Worm (Caenorhabditis elegans) whole organism, L3 larva: ENCODE results near the gene arl-6.

Experiments
- R02D3.7 ChIP-seq: fragments of 150-350 bp; optimal IDR thresholded peaks from 2 replicates; lab custom pipeline; 2014; ENCODE audit warnings: missing biosample characterization, missing genetic modification characterization
- ZK546.5 ChIP-seq: sonication (generic microtip); optimal IDR thresholded peaks from 2 replicates; lab custom pipeline; 2017; ENCODE audit warnings: missing biosample characterization, missing genetic modification characterization
- ceh-16 ChIP-seq: sonication (generic microtip); optimal IDR thresholded peaks from 2 replicates; lab custom pipeline; 2017; ENCODE audit warnings: missing biosample characterization, missing genetic modification characterization
- ceh-82 ChIP-seq: fragments of 150-350 bp; optimal IDR thresholded peaks from 2 replicates; lab custom pipeline; 2014; ENCODE audit warnings: missing biosample characterization, missing genetic modification characterization
- ceh-9 ChIP-seq: sonication (generic microtip); optimal IDR thresholded peaks from 2 replicates; lab custom pipeline; 2018; ENCODE audit warnings: missing biosample characterization, missing genetic modification characterization
- daf-12 ChIP-seq: fragments of 150-350 bp; optimal IDR thresholded peaks from 2 replicates; lab custom pipeline; 2014; ENCODE audit warnings: missing biosample characterization, missing genetic modification reagents, missing genetic modification characterization
- egl-27 ChIP-seq: sonication (generic microtip); optimal IDR thresholded peaks from 4 replicates; lab custom pipeline; 2017; ENCODE audit warnings: missing biosample characterization, missing genetic modification reagents, missing genetic modification characterization
- egl-5 ChIP-seq: fragments of 150-350 bp; optimal IDR thresholded peaks from 2 replicates; lab custom pipeline; 2017; ENCODE audit warnings: missing biosample characterization, missing genetic modification reagents, missing genetic modification characterization, inconsistent platforms
- elt-1 ChIP-seq: fragments of 150-350 bp; optimal IDR thresholded peaks from 2 replicates; lab custom pipeline; 2014; ENCODE audit warnings: missing biosample characterization, missing genetic modification characterization
- elt-2 ChIP-seq: sonication (generic microtip); optimal IDR thresholded peaks from 2 replicates; lab custom pipeline; 2016; ENCODE audit warnings: missing genetic modification reagents, mild to moderate bottlenecking, missing genetic modification characterization, missing compliant biosample characterization
- fkh-10 ChIP-seq: sonication (generic microtip); optimal IDR thresholded peaks from 2 replicates; lab custom pipeline; 2017; ENCODE audit warnings: missing biosample characterization, missing genetic modification reagents, missing genetic modification characterization
- fkh-2 ChIP-seq: fragments of 150-350 bp; optimal IDR thresholded peaks from 2 replicates; lab custom pipeline; 2014; ENCODE audit warnings: missing biosample characterization, missing genetic modification reagents, missing genetic modification characterization
- fos-1 ChIP-seq: fragments of 150-350 bp; optimal IDR thresholded peaks from 2 replicates; lab custom pipeline; 2014; ENCODE audit warnings: missing biosample characterization, missing genetic modification characterization
- hmg-11 ChIP-seq: sonication (generic microtip); optimal IDR thresholded peaks from 2 replicates; lab custom pipeline; 2016; ENCODE audit warnings: missing genetic modification characterization, missing compliant biosample characterization
- jun-1 ChIP-seq: fragments of 150-350 bp; optimal IDR thresholded peaks from 2 replicates; lab custom pipeline; 2014; ENCODE audit warnings: missing biosample characterization, missing genetic modification reagents, missing genetic modification characterization
- lin-15B ChIP-seq: fragments of 150-350 bp; optimal IDR thresholded peaks from 2 replicates; lab custom pipeline; 2014; ENCODE audit warnings: missing biosample characterization, missing genetic modification characterization
- lin-39 ChIP-seq: fragments of 150-350 bp; optimal IDR thresholded peaks from 2 replicates; lab custom pipeline; 2018; ENCODE audit warnings: missing biosample characterization, missing genetic modification reagents, missing genetic modification characterization
- lsy-12 ChIP-seq: sonication (generic microtip); optimal IDR thresholded peaks from 2 replicates; lab custom pipeline; 2016; ENCODE audit warnings: mild to moderate bottlenecking, missing genetic modification characterization, missing compliant biosample characterization
- mdl-1 ChIP-seq: fragments of 150-350 bp; optimal IDR thresholded peaks from 2 replicates; lab custom pipeline; 2014; ENCODE audit warnings: missing biosample characterization, missing genetic modification characterization
- mml-1 ChIP-seq: fragments of 150-350 bp; sonication (generic microtip); optimal IDR thresholded peaks from 3 replicates; lab custom pipeline; 2014; ENCODE audit warnings: missing biosample characterization, missing genetic modification characterization
- nfya-1 ChIP-seq: sonication (generic microtip); optimal IDR thresholded peaks from 2 replicates; lab custom pipeline; 2017; ENCODE audit warnings: missing genetic modification characterization, mild to moderate bottlenecking, missing compliant biosample characterization, antibody characterized with exemption, moderate library complexity; ENCODE audit not compliant: insufficient read depth
- nhr-11 ChIP-seq: fragments of 150-350 bp; optimal IDR thresholded peaks from 2 replicates; lab custom pipeline; 2014; ENCODE audit warnings: missing biosample characterization, missing genetic modification characterization
- nhr-12 ChIP-seq: fragments of 150-350 bp; optimal IDR thresholded peaks from 2 replicates; lab custom pipeline; 2014; ENCODE audit warnings: missing biosample characterization, missing genetic modification characterization
- nhr-23 ChIP-seq: fragments of 150-350 bp; optimal IDR thresholded peaks from 2 replicates; lab custom pipeline; 2014; ENCODE audit warnings: missing biosample characterization, missing genetic modification reagents, missing genetic modification characterization
- nhr-237 ChIP-seq: fragments of 150-350 bp; optimal IDR thresholded peaks from 2 replicates; lab custom pipeline; 2014; ENCODE audit warnings: missing biosample characterization, missing genetic modification characterization
- nhr-25 ChIP-seq: sonication (generic microtip); optimal IDR thresholded peaks from 2 replicates; lab custom pipeline; 2017; ENCODE audit warnings: missing biosample characterization, missing genetic modification characterization
- nhr-28 ChIP-seq: fragments of 150-350 bp; optimal IDR thresholded peaks from 2 replicates; lab custom pipeline; 2014; ENCODE audit warnings: missing biosample characterization, missing genetic modification characterization
- nhr-43 ChIP-seq: sonication (generic microtip); optimal IDR thresholded peaks from 2 replicates; lab custom pipeline; 2016; ENCODE audit warnings: mild to moderate bottlenecking, missing genetic modification characterization, missing compliant biosample characterization; ENCODE audit not compliant: poor library complexity, severe bottlenecking
- nhr-67 ChIP-seq: fragments of 150-350 bp; optimal IDR thresholded peaks from 2 replicates; lab custom pipeline; 2014; ENCODE audit warnings: missing biosample characterization, missing genetic modification characterization
- nhr-76 ChIP-seq: fragments of 150-350 bp; sonication (generic microtip); optimal IDR thresholded peaks from 5 replicates; lab custom pipeline; 2014; ENCODE audit warnings: missing biosample characterization, missing genetic modification characterization
- nhr-77 ChIP-seq: fragments of 150-350 bp; optimal IDR thresholded peaks from 2 replicates; lab custom pipeline; 2014; ENCODE audit warnings: missing biosample characterization, missing genetic modification characterization
- pha-4 ChIP-seq: fragments of 150-350 bp; optimal IDR thresholded peaks from 2 replicates; lab custom pipeline; 2014; ENCODE audit warnings: missing biosample characterization, missing genetic modification reagents, missing genetic modification characterization
- pqm-1 ChIP-seq: fragments of 150-350 bp; optimal IDR thresholded peaks from 2 replicates; lab custom pipeline; 2017; ENCODE audit warnings: missing biosample characterization, missing genetic modification characterization, inconsistent platforms
- sea-2 ChIP-seq: fragments of 150-350 bp; sonication (generic microtip); optimal IDR thresholded peaks from 4 replicates; lab custom pipeline; 2014; ENCODE audit warnings: missing biosample characterization, missing genetic modification reagents, missing genetic modification characterization
- skn-1 ChIP-seq: fragments of 150-350 bp; optimal IDR thresholded peaks from 2 replicates; lab custom pipeline; 2014; ENCODE audit warnings: missing biosample characterization, missing genetic modification characterization
- snpc-4 ChIP-seq: fragments of 150-350 bp; optimal IDR thresholded peaks from 2 replicates; lab custom pipeline; 2014; ENCODE audit warnings: missing biosample characterization, missing genetic modification characterization
- tbx-2 ChIP-seq: sonication (generic microtip); optimal IDR thresholded peaks from 2 replicates; lab custom pipeline; 2016; ENCODE audit warnings: mild to moderate bottlenecking, missing genetic modification characterization, missing compliant biosample characterization
- unc-39 ChIP-seq: sonication (generic microtip); optimal IDR thresholded peaks from 4 replicates; lab custom pipeline; 2017; ENCODE audit warnings: missing biosample characterization, missing genetic modification characterization
- unc-62 ChIP-seq: fragments of 150-350 bp; sonication (generic microtip); optimal IDR thresholded peaks from 4 replicates; lab custom pipeline; 2014; ENCODE audit warnings: missing biosample characterization, missing genetic modification reagents, missing genetic modification characterization
- zag-1 ChIP-seq: fragments of 150-350 bp; optimal IDR thresholded peaks from 2 replicates; lab custom pipeline; 2014; ENCODE audit warnings: missing biosample characterization, missing genetic modification characterization
- ztf-11 ChIP-seq: fragments of 150-350 bp; optimal IDR thresholded peaks from 2 replicates; lab custom pipeline; 2014; ENCODE audit warnings: missing biosample characterization, missing genetic modification characterization

arl-6 gene

ce11 chrIII:4854918-4855317 lies 40.3 kb upstream of the arl-6 start, which contains the start of gene C35D10.8:
TSS of gene C35D10.8 (plus strand) at chrIII:4855218.
- TF ChIP-seq ztf-11 (tag; lab: Kevin White, UChicago) (no peak), nhr-77 (tag; lab: Kevin White, UChicago) (no peak), pqm-1 (tag; lab: Kevin White, UChicago) (no peak), mml-1 (tag; lab: Kevin White, UChicago) (no peak), nhr-12 (tag; lab: Kevin White, UChicago) (no peak), mdl-1 (tag; lab: Kevin White, UChicago) (no peak), nhr-23 (no peak), zag-1 (tag; lab: Kevin White, UChicago) (no peak), nhr-67 (tag; lab: Kevin White, UChicago) (no peak), unc-62 (no peak), snpc-4 (no peak), R02D3.7 (tag; lab: Kevin White, UChicago) (no peak), ZK546.5 (no peak), lin-15B (tag; lab: Kevin White, UChicago) (no peak), nhr-11 (tag; lab: Kevin White, UChicago) (no peak), fkh-2 (no peak), sea-2 (no peak), jun-1 (tag; lab: Kevin White, UChicago) (no peak)
- TF ChIP-seq, all 47 proteins: peak for 0

ce11 chrIII:4852025-4852424 lies 37.4 kb upstream of the arl-6 start, which contains the start of gene ced-4:
TSS of gene ced-4 (plus strand) at chrIII:4852325.
- TF ChIP-seq nhr-67 (tag; lab: Kevin White, UChicago) (no peak), elt-1 (no peak), daf-12 (no peak), lin-39 (tag; lab: Kevin White, UChicago) (no peak), nhr-43 (tag; lab: Kevin White, UChicago) (no peak), nhr-76 (tag; lab: Kevin White, UChicago) (no peak)

ce11 chrIII:4850139-4850538 lies 35.5 kb upstream of the arl-6 start, which contains the start of gene F26A1.1:
TSS of gene F26A1.1 (plus strand) at chrIII:4850507.
- TF ChIP-seq sea-2 (no peak), ceh-16 (no peak), ceh-82 (no peak), unc-62 (no peak), hmg-11 (no peak), snpc-4 (no peak), pqm-1 (tag; lab: Kevin White, UChicago) (no peak), nhr-12 (tag; lab: Kevin White, UChicago) (no peak), skn-1 (tag; lab: Kevin White, UChicago) (peak; percentile 45), ztf-11 (tag; lab: Kevin White, UChicago) (no peak), daf-12 (no peak), egl-5 (tag; lab: Kevin White, UChicago) (no peak), R02D3.7 (tag; lab: Kevin White, UChicago) (no peak), nhr-11 (tag; lab: Kevin White, UChicago) (no peak), lsy-12 (tag; lab: Kevin White, UChicago) (no peak), nhr-237 (tag; lab: Kevin White, UChicago) (no peak), fkh-2 (no peak), fkh-10 (GFP tag; lab: Kevin White, UChicago) (no peak), nhr-28 (tag; lab: Kevin White, UChicago) (no peak), nfya-1 (tag; lab: Kevin White, UChicago) (peak; percentile 31), elt-2 (no peak), tbx-2 (tag; lab: Kevin White, UChicago) (no peak), ceh-9 (tag; lab: Kevin White, UChicago) (no peak), lin-15B (tag; lab: Kevin White, UChicago) (peak; percentile 24), egl-27 (tag; lab: Kevin White, UChicago) (no peak), fos-1 (tag; lab: Kevin White, UChicago) (no peak), unc-39 (no peak), nhr-25 (no peak), nhr-43 (tag; lab: Kevin White, UChicago) (no peak), pha-4 (tag; lab: Kevin White, UChicago) (peak; percentile 71), mml-1 (tag; lab: Kevin White, UChicago) (no peak)
